Fruit fly (Drosophila melanogaster): ENCODE measurements around the gene ATPsynepsilonL.

Gene ATPsynepsilonL

DNA sequence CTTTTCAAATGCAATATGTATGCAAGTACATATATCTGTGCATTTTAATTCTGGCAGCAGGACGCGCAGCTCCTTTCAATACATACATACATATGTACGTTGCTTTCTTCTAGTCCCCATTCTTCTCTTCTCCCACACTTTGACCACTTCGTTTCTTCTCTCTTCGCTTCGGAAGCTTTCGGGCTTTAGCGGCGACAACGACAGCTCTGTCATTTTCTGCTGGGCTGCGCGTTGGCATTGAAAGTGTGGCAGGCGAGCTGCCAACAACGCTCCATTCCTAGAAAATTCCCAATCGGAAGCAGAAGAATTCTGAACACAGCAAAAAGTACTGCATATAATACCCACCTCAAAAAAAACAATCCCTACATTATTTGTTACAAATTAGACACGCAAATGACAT lies 38.5 kb upstream of the ATPsynepsilonL start:
- TF ChIP-seq Vsx2 (GFP tag; optimal IDR thresholded peaks at IDR 0.05; ENCODE audit: partially characterized antibody) (peak; percentile 63), Dif (GFP tag; optimal IDR thresholded peaks at IDR 0.05; ENCODE audit: partially characterized antibody) (peak; percentile 11), Sp1 (GFP tag; optimal IDR thresholded peaks at IDR 0.05) (no peak), brk (GFP tag; optimal IDR thresholded peaks at IDR 0.05) (no peak), dl (GFP tag; optimal IDR thresholded peaks at IDR 0.05; ENCODE audit: insufficient read depth in 1 of 2, partially characterized antibody in 2 of 2) (no peak)

DNA sequence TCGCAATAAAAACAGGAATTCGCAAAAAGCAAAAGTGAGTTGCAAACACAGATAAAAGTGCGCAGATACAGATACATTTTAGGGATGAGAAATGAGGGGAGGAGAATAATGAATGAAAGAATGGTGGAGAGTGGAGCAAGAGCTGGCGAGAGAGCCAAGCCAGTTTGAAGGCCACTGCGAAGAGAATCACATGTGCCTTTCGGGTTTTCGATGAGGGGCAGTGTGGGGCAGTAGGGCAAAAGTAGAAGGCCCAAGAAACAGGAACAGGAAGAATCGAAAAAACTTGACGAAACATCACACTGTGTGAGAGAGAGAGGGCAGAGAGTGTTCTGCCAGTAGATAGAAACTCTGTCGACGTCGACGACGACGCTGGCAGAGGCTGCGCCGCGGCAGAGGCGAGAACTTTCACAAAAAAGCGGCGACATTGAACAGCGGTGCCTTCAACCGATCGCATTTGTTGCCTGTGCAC lies 37.4 kb upstream of the ATPsynepsilonL start:
- no peak for TF ChIP-seq woc (GFP tag; optimal IDR thresholded peaks at IDR 0.05)
- peak; percentile 50 to 71 for TF ChIP-seq dl (GFP tag; optimal IDR thresholded peaks at IDR 0.05; ENCODE audit: insufficient read depth in 1 of 2, partially characterized antibody in 2 of 2)
- peak; percentile 58 for TF ChIP-seq Hr83 (GFP tag; optimal IDR thresholded peaks at IDR 0.05; ENCODE audit: poor library complexity, severe bottlenecking)
- no peak for TF ChIP-seq usp (GFP tag; optimal IDR thresholded peaks at IDR 0.05)
- peak; percentile 76 for TF ChIP-seq Dif (GFP tag; optimal IDR thresholded peaks at IDR 0.05; ENCODE audit: partially characterized antibody)
- TF ChIP-seq CG9705 (GFP tag; optimal IDR thresholded peaks at IDR 0.05): no peak
- TF ChIP-seq fru (GFP tag; optimal IDR thresholded peaks at IDR 0.05): peak; percentile 70
- TF ChIP-seq CrebA (GFP tag; optimal IDR thresholded peaks at IDR 0.05; ENCODE audit: borderline replicate concordance): peak; percentile 40
- TF ChIP-seq psq (GFP tag; optimal IDR thresholded peaks at IDR 0.05): peak; percentile 97

DNA sequence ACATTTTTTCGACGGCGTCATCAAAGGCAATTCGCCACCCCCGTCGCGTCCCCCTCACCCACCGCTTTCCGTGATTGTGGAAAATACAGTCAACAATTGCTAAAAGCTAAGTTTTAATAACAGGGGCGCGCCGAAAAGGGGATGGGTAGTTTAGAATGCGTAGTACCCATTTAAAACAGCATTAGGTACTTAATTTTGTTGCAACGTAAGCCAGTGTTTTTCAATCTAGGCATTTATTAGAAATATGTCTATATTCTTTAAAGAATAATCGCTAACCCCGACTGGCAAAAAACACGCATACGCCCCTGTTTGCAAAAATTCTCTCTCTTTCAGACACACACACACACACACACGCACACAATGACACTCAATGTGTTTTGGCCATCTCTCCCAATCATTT lies 36.7 kb upstream of the ATPsynepsilonL start:
- TF ChIP-seq dmrt93B (GFP tag; optimal IDR thresholded peaks at IDR 0.05) (peak; percentile 90), Vsx2 (GFP tag; optimal IDR thresholded peaks at IDR 0.05; ENCODE audit: partially characterized antibody) (no peak), CrebA (GFP tag; optimal IDR thresholded peaks at IDR 0.05; ENCODE audit: borderline replicate concordance) (peak; percentile 67), h (GFP tag; optimal IDR thresholded peaks at IDR 0.05) (peak; percentile 95), GATAd (GFP tag; optimal IDR thresholded peaks at IDR 0.05) (no peak), Sp1 (GFP tag; optimal IDR thresholded peaks at IDR 0.05) (peak; percentile 91), jim (GFP tag; optimal IDR thresholded peaks at IDR 0.05) (no peak), Dfd (GFP tag; optimal IDR thresholded peaks at IDR 0.05) (peak; percentile 88), Hr78 (GFP tag; optimal IDR thresholded peaks at IDR 0.05) (no peak), Jra (GFP tag; optimal IDR thresholded peaks at IDR 0.05) (peak; percentile 83), ey (GFP tag; optimal IDR thresholded peaks at IDR 0.05) (peak; percentile 96), dl (GFP tag; optimal IDR thresholded peaks at IDR 0.05; ENCODE audit: insufficient read depth in 1 of 2, partially characterized antibody in 2 of 2) (no peak), usp (GFP tag; optimal IDR thresholded peaks at IDR 0.05) (no peak), lola (GFP tag; optimal IDR thresholded peaks at IDR 0.05) (no peak), tai (GFP tag; optimal IDR thresholded peaks at IDR 0.05) (peak; percentile 86), brk (GFP tag; optimal IDR thresholded peaks at IDR 0.05) (peak; percentile 30), Abd-B (GFP tag; optimal IDR thresholded peaks at IDR 0.05) (no peak), sv (GFP tag; optimal IDR thresholded peaks at IDR 0.05) (no peak), psq (GFP tag; optimal IDR thresholded peaks at IDR 0.05) (peak; percentile 89), HLH106 (tag; optimal IDR thresholded peaks at IDR 0.05) (peak; percentile 94), Rel (GFP tag; optimal IDR thresholded peaks at IDR 0.05) (no peak), Rel (tag; optimal IDR thresholded peaks at IDR 0.05) (peak; percentile 64), Myc (optimal IDR thresholded peaks at IDR 0.05) (no peak), OdsH (GFP tag; optimal IDR thresholded peaks at IDR 0.05) (peak; percentile 95), CG32264 (GFP tag; optimal IDR thresholded peaks at IDR 0.05) (peak; percentile 72), CG9705 (GFP tag; optimal IDR thresholded peaks at IDR 0.05) (peak; percentile 65), pan (optimal IDR thresholded peaks at IDR 0.05) (no peak), br (GFP tag; optimal IDR thresholded peaks at IDR 0.05) (peak; percentile 92), sage (GFP tag; optimal IDR thresholded peaks at IDR 0.05) (peak; percentile 84), Hnf4 (GFP tag; optimal IDR thresholded peaks at IDR 0.05) (peak; percentile 88), foxo (GFP tag; optimal IDR thresholded peaks at IDR 0.05) (peak; percentile 43 to 97), fru (GFP tag; optimal IDR thresholded peaks at IDR 0.05) (peak; percentile 95), Hr83 (GFP tag; optimal IDR thresholded peaks at IDR 0.05; ENCODE audit: poor library complexity, severe bottlenecking) (peak; percentile 25), woc (GFP tag; optimal IDR thresholded peaks at IDR 0.05) (peak; percentile 77), Dif (GFP tag; optimal IDR thresholded peaks at IDR 0.05; ENCODE audit: partially characterized antibody) (no peak), dsf (GFP tag; optimal IDR thresholded peaks at IDR 0.05; ENCODE audit: borderline replicate concordance) (peak; percentile 70), rgr (GFP tag; optimal IDR thresholded peaks at IDR 0.05) (peak; percentile 96), Mio (GFP tag; optimal IDR thresholded peaks at IDR 0.05) (peak; percentile 80), N (GFP tag; optimal IDR thresholded peaks at IDR 0.05) (no peak)
